Worm (Caenorhabditis elegans) whole organism, L3 larva: ENCODE measurements around the gene T21E8.5.
A peak's percentile ranks its signal among the peaks of the same experiment; 100 is the strongest.

Experiments
- ZK546.5 ChIP-seq: sonication (generic microtip); optimal IDR thresholded peaks from 2 replicates; lab custom pipeline; 2017; ENCODE audit warnings: missing biosample characterization, missing genetic modification characterization
- aly-2 ChIP-seq: fragments of 150-350 bp; optimal IDR thresholded peaks from 2 replicates; lab custom pipeline; 2014; ENCODE audit warnings: missing biosample characterization, missing genetic modification characterization
- ceh-16 ChIP-seq: sonication (generic microtip); optimal IDR thresholded peaks from 2 replicates; lab custom pipeline; 2017; ENCODE audit warnings: missing biosample characterization, missing genetic modification characterization
- ceh-28 ChIP-seq: fragments of 150-350 bp; optimal IDR thresholded peaks from 2 replicates; lab custom pipeline; 2014; ENCODE audit warnings: missing biosample characterization, missing genetic modification reagents, missing genetic modification characterization
- ceh-82 ChIP-seq: fragments of 150-350 bp; optimal IDR thresholded peaks from 2 replicates; lab custom pipeline; 2014; ENCODE audit warnings: missing biosample characterization, missing genetic modification characterization
- ceh-9 ChIP-seq: sonication (generic microtip); optimal IDR thresholded peaks from 2 replicates; lab custom pipeline; 2018; ENCODE audit warnings: missing biosample characterization, missing genetic modification characterization
- daf-12 ChIP-seq: fragments of 150-350 bp; optimal IDR thresholded peaks from 2 replicates; lab custom pipeline; 2014; ENCODE audit warnings: missing biosample characterization, missing genetic modification reagents, missing genetic modification characterization
- egl-5 ChIP-seq: fragments of 150-350 bp; optimal IDR thresholded peaks from 2 replicates; lab custom pipeline; 2017; ENCODE audit warnings: missing biosample characterization, missing genetic modification reagents, missing genetic modification characterization, inconsistent platforms
- elt-2 ChIP-seq: sonication (generic microtip); optimal IDR thresholded peaks from 2 replicates; lab custom pipeline; 2016; ENCODE audit warnings: missing genetic modification reagents, mild to moderate bottlenecking, missing genetic modification characterization, missing compliant biosample characterization
- fkh-10 ChIP-seq: sonication (generic microtip); optimal IDR thresholded peaks from 2 replicates; lab custom pipeline; 2017; ENCODE audit warnings: missing biosample characterization, missing genetic modification reagents, missing genetic modification characterization
- fos-1 ChIP-seq: fragments of 150-350 bp; optimal IDR thresholded peaks from 2 replicates; lab custom pipeline; 2014; ENCODE audit warnings: missing biosample characterization, missing genetic modification characterization
- hmg-11 ChIP-seq: sonication (generic microtip); optimal IDR thresholded peaks from 2 replicates; lab custom pipeline; 2016; ENCODE audit warnings: missing genetic modification characterization, missing compliant biosample characterization
- jun-1 ChIP-seq: fragments of 150-350 bp; optimal IDR thresholded peaks from 2 replicates; lab custom pipeline; 2014; ENCODE audit warnings: missing biosample characterization, missing genetic modification reagents, missing genetic modification characterization
- lin-15B ChIP-seq: fragments of 150-350 bp; optimal IDR thresholded peaks from 2 replicates; lab custom pipeline; 2014; ENCODE audit warnings: missing biosample characterization, missing genetic modification characterization
- lin-39 ChIP-seq: fragments of 150-350 bp; optimal IDR thresholded peaks from 2 replicates; lab custom pipeline; 2018; ENCODE audit warnings: missing biosample characterization, missing genetic modification reagents, missing genetic modification characterization
- mdl-1 ChIP-seq: fragments of 150-350 bp; optimal IDR thresholded peaks from 2 replicates; lab custom pipeline; 2014; ENCODE audit warnings: missing biosample characterization, missing genetic modification characterization
- nhr-12 ChIP-seq: fragments of 150-350 bp; optimal IDR thresholded peaks from 2 replicates; lab custom pipeline; 2014; ENCODE audit warnings: missing biosample characterization, missing genetic modification characterization
- nhr-237 ChIP-seq: fragments of 150-350 bp; optimal IDR thresholded peaks from 2 replicates; lab custom pipeline; 2014; ENCODE audit warnings: missing biosample characterization, missing genetic modification characterization
- nhr-25 ChIP-seq: sonication (generic microtip); optimal IDR thresholded peaks from 2 replicates; lab custom pipeline; 2017; ENCODE audit warnings: missing biosample characterization, missing genetic modification characterization
- nhr-28 ChIP-seq: fragments of 150-350 bp; optimal IDR thresholded peaks from 2 replicates; lab custom pipeline; 2014; ENCODE audit warnings: missing biosample characterization, missing genetic modification characterization
- nhr-67 ChIP-seq: fragments of 150-350 bp; optimal IDR thresholded peaks from 2 replicates; lab custom pipeline; 2014; ENCODE audit warnings: missing biosample characterization, missing genetic modification characterization
- nhr-77 ChIP-seq: fragments of 150-350 bp; optimal IDR thresholded peaks from 2 replicates; lab custom pipeline; 2014; ENCODE audit warnings: missing biosample characterization, missing genetic modification characterization
- pha-4 ChIP-seq: fragments of 150-350 bp; optimal IDR thresholded peaks from 2 replicates; lab custom pipeline; 2014; ENCODE audit warnings: missing biosample characterization, missing genetic modification reagents, missing genetic modification characterization
- sea-2 ChIP-seq: fragments of 150-350 bp; sonication (generic microtip); optimal IDR thresholded peaks from 4 replicates; lab custom pipeline; 2014; ENCODE audit warnings: missing biosample characterization, missing genetic modification reagents, missing genetic modification characterization
- snpc-4 ChIP-seq: fragments of 150-350 bp; optimal IDR thresholded peaks from 2 replicates; lab custom pipeline; 2014; ENCODE audit warnings: missing biosample characterization, missing genetic modification characterization
- unc-39 ChIP-seq: sonication (generic microtip); optimal IDR thresholded peaks from 4 replicates; lab custom pipeline; 2017; ENCODE audit warnings: missing biosample characterization, missing genetic modification characterization
- unc-62 ChIP-seq: fragments of 150-350 bp; sonication (generic microtip); optimal IDR thresholded peaks from 4 replicates; lab custom pipeline; 2014; ENCODE audit warnings: missing biosample characterization, missing genetic modification reagents, missing genetic modification characterization
- zag-1 ChIP-seq: fragments of 150-350 bp; optimal IDR thresholded peaks from 2 replicates; lab custom pipeline; 2014; ENCODE audit warnings: missing biosample characterization, missing genetic modification characterization
- ztf-4 ChIP-seq: fragments of 150-350 bp; optimal IDR thresholded peaks from 2 replicates; lab custom pipeline; 2014; ENCODE audit warnings: missing biosample characterization, missing genetic modification characterization

T21E8.5 gene

DNA sequence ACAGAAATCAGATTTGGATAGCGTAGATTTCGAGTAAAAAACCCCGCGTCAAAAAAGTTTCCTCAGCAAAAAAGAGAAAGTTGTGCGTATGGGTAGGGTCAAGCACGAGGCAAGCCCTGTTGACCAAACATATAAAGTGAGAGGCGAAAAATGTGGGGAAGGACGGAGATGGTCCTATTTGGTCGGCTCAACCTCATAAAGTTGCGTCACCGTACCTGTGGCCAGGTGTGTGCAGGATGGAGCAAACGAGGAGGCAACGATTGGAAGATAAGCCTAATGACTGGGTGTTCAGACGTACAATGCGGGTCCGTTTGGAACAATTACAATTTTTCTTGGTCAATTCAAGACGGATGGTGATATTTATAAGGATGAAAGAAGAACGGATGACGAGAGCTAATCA lies 41.2 kb downstream of the T21E8.5 start:
- TF ChIP-seq ceh-82: no peak
- no peak for TF ChIP-seq ceh-16 (tag; lab: Kevin White, UChicago)
- TF ChIP-seq ceh-9 (tag; lab: Kevin White, UChicago): no peak
- TF ChIP-seq ZK546.5 (tag; lab: Kevin White, UChicago): no peak
- no peak for TF ChIP-seq nhr-12 (tag; lab: Kevin White, UChicago)
- no peak for TF ChIP-seq egl-5 (tag; lab: Kevin White, UChicago)
- TF ChIP-seq aly-2 (tag; lab: Kevin White, UChicago): no peak
- no peak for TF ChIP-seq nhr-25 (tag; lab: Kevin White, UChicago)
- no peak for TF ChIP-seq unc-62 (GFP tag; lab: Kevin White, UChicago)
- TF ChIP-seq daf-12: no peak
- TF ChIP-seq sea-2 (GFP tag; lab: Kevin White, UChicago): no peak
- TF ChIP-seq pha-4 (tag; lab: Kevin White, UChicago): no peak
- no peak for TF ChIP-seq fos-1 (tag; lab: Kevin White, UChicago)
- no peak for TF ChIP-seq snpc-4 (tag; lab: Kevin White, UChicago)
- no peak for TF ChIP-seq elt-2

DNA sequence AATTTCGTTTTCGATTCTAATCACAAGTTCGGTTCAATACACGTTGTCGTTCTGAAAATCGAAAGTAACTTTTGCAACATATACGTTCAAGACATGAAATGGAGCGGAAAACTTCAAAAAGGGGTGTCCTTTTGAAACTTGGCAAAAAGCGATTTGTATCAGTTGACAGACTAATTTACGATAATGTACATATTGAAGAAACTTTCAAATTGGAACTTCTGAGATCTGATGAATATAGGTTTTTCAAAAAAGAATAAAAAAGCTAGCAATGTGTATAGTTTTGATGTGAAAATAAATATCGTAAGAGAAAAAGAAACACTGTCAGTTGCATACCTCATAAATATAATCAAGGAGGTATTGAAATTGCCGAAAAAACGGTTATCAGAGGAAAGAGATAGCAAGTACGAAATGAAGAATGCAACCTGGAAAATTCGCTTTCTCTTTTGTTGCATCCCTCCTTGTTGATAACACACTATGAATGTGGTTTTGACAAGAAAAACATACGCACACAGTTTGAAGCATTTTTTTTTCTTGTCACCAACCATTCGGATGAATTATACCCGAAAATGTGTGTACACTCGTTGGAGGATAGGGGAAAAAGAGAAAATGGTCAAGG lies 43.1 kb downstream of the T21E8.5 start, which contains the start of gene dgn-1:
TSS of gene dgn-1 (minus strand) at position 51 of the 616 bp plus-strand sequence.
- TF ChIP-seq hmg-11 (tag; lab: Kevin White, UChicago): no peak
- TF ChIP-seq elt-2: peak; percentile 56
- no peak for TF ChIP-seq ztf-4
- peak; percentile 26 for TF ChIP-seq pha-4 (tag; lab: Kevin White, UChicago)

DNA sequence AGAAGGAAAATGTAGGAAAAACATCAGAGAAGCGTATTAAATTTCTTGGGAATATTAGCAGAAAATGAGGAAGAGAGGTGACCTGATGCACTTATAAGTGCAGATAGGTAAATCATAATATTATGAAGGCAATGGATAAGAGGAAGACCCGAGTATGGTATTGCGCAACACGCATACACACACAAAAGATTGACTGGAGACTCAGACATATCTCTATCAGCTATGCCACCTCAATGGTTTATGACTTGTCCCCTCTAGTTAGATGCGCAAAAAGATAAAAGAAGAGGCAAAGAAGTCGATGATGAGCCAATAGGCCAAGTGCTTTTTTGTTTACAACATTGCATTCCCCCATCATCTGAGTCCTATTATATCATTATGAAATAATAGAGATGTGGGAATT lies 46.1 kb downstream of the T21E8.5 start:
- TF ChIP-seq nhr-25 (tag; lab: Kevin White, UChicago): no peak
- no peak for TF ChIP-seq ceh-28 (tag; lab: Kevin White, UChicago)
- TF ChIP-seq nhr-28 (tag; lab: Kevin White, UChicago): no peak
- no peak for TF ChIP-seq jun-1 (tag; lab: Kevin White, UChicago)
- no peak for TF ChIP-seq ZK546.5 (tag; lab: Kevin White, UChicago)
- TF ChIP-seq pha-4 (tag; lab: Kevin White, UChicago): no peak
- no peak for TF ChIP-seq sea-2 (GFP tag; lab: Kevin White, UChicago)
- no peak for TF ChIP-seq unc-39
- no peak for TF ChIP-seq nhr-77 (tag; lab: Kevin White, UChicago)
- no peak for TF ChIP-seq ceh-9 (tag; lab: Kevin White, UChicago)
- no peak for TF ChIP-seq zag-1 (tag; lab: Kevin White, UChicago)
- TF ChIP-seq nhr-237 (tag; lab: Kevin White, UChicago): no peak
- TF ChIP-seq fkh-10 (GFP tag; lab: Kevin White, UChicago): no peak
- TF ChIP-seq, all 47 proteins: peak for 0

DNA sequence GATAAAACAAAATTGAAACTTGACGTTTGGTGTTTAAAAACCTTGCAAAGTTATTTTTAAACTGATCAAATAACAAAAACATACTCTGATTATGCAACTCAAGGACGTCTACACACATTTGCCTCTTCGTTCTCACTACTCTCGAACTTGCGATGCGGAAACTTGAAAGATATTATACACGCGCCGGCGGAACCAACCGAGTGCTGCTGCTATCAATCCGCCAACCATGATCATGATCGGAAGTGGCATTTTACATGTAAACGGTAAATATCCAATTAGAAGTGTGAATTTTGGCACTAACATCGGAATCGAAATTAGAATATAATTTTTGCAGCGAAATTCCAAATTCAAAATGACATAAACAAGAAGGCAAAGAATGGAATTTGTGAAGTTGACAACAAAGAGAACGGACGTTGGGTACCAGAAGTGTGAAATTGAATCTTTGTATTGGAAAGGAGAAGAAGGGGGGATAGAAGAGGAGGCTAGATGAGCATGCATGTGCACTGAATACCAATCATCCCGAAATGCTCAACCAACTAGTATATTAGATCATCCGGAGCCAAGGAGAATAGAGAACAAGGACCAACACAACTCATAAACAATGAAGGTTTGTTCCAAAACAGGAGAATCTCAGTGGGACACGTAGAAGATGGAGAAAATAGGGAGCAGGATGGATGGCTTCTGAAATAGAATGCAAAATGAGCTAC lies 47.5 kb downstream of the T21E8.5 start:
- TF ChIP-seq lin-39 (no peak), daf-12 (no peak), lin-15B (tag; lab: Kevin White, UChicago) (no peak), mdl-1 (tag; lab: Kevin White, UChicago) (no peak), unc-39 (no peak), jun-1 (tag; lab: Kevin White, UChicago) (no peak), nhr-67 (tag; lab: Kevin White, UChicago) (no peak)
